Worm (Caenorhabditis elegans): ENCODE measurements around the gene F08G12.1.

DNA sequence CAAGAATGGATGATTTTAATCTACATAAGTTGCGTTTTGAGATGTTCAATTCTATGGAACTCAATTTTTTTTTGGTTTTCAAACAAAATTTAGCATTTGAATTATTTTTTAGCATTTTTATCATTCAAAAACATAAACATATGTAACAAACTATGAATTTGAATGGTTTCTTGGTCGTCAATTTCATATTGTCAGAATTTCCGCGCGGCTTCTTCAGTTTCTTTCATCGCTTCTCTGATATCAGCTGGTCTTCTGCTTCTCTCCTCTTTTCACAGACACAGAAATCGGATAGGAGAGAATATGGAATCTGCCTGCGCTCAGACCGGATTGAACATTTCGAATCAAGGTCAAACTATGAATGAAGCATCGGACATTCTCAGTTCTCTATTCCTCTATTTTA, 39.0 kb downstream of the F08G12.1 start, which contains the start of gene C03A3.9:
- TF ChIP-seq ceh-82 (tag; optimal IDR thresholded peaks at IDR 0.05) (no peak), unc-62 (GFP tag; optimal IDR thresholded peaks at IDR 0.05) (no peak), pax-3 (tag; optimal IDR thresholded peaks at IDR 0.05) (no peak), zag-1 (tag; optimal IDR thresholded peaks at IDR 0.05) (no peak), egl-13 (tag; optimal IDR thresholded peaks at IDR 0.05) (no peak), ets-5 (GFP tag; IDR thresholded peaks at IDR 0.05) (no peak), snu-23 (GFP tag; optimal IDR thresholded peaks at IDR 0.05) (no peak)

All from whole organism, L1 larva.